Fruit fly (Drosophila melanogaster): ENCODE measurements around the gene CG11162.

Gene CG11162

DNA sequence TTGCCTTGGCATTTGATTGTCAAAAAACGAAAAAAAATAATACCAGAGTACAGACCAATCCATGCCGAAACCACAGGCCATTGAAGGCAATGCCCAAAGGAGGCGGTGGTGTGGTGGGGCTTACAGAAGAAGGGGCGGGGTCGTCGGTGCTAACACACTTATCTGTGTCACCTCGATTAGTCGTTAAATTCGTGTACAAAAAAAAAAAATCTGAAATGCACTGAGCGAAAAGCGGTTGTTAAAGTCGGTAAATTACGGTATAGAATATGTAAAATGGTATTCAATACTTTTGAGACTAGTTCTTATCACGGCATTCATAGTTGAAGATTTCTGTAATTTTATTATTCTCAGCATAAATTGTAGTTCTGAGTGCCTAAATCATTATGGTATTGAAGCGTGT lies 32.7 kb upstream of the CG11162 start:
- no peak for TF ChIP-seq CG17801 (GFP tag; optimal IDR thresholded peaks at IDR 0.05; ENCODE audit: partially characterized antibody)

DNA sequence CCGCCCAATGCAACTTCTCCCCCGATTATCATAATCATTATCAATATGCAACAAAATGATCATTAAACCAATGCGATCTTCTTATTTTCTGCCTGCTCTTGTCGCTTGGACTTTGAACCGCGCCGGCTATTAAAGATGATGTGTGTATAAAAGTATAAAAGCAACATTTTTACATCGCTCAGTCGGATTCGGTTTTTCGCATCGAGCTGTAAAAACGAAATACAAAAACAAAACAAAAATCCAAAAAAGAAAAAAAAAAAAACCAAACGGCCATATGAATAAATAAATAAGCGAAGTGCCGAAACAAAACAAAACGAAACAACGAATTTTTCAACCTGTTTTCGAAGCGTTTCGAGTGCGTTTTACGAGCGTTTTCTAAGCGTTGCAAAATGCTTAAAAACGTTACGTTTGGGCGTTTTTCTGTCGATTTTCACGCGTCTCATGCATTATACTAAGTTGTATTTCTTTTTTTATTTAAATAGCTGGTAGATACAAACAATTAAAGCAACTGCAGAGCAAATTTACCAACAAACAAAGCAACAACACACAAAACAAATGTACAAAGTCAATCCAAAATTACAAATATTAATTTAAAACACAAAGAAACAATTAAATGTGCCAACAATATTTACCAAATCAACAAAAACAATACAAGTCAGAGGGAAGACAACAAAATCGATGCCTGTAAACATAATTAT lies 31.8 kb upstream of the CG11162 start:
- peak; percentile 52 for TF ChIP-seq CG17801 (GFP tag; optimal IDR thresholded peaks at IDR 0.05; ENCODE audit: partially characterized antibody)

DNA sequence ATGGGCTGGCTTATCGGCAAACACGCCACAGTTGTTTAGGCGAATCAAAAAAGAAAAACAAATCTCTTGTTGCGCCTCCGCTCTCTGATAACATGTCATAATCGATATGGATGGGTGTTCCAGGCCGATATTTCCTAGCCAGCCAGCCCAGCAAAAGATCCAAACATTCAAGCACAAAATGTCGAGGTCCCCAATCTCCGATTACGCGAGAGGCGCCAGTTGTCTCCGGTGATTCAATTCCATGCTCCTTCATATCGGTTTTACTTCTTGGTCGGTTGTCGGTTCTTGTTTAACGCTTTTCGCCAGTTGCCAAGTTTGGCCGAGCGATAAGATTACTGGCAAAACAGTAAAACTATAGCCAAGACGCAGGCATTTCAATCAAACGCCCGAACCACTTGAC lies 30.5 kb upstream of the CG11162 start:
- no peak for TF ChIP-seq CG17801 (GFP tag; optimal IDR thresholded peaks at IDR 0.05; ENCODE audit: partially characterized antibody)

DNA sequence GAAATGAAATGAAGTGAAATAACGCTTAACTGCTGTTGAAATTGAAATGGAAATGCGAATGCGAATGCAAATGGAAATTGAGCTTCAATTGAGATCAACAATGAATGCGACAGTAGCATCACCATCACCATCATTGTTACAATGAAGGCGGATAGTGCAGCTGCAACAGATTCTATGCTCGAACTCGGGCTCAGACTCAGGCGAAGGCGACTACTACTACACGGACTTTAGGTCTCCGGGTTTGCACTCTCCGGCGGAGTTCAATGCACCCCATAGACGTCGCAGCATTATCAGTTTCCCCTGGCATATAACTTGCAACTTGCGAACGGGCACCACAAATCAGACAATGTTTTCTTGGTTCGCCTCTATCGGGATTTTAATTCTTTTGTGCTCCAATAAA lies 27.9 kb upstream of the CG11162 start:
- no peak for TF ChIP-seq CG17801 (GFP tag; optimal IDR thresholded peaks at IDR 0.05; ENCODE audit: partially characterized antibody)

DNA sequence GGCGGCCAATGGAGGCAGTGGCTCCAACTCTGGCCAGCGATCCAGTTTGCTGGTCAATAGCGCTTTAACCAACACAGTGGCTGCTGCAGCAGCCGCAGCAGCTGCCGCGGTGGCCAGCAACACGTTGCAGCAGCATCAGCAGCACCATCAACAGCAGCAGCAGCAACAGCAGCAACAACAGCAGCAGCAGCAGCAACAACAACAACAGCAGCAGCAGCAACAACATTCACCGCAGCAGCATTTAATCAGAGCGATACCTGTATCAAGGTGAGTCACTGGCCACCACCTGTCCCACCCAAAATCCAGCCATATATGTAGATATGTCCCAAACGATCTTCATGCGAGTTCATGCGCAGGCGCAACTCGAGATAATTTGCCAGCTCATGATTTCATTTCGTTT lies 26.9 kb upstream of the CG11162 start:
- TF ChIP-seq CG17801 (GFP tag; optimal IDR thresholded peaks at IDR 0.05; ENCODE audit: partially characterized antibody), result no peak

DNA sequence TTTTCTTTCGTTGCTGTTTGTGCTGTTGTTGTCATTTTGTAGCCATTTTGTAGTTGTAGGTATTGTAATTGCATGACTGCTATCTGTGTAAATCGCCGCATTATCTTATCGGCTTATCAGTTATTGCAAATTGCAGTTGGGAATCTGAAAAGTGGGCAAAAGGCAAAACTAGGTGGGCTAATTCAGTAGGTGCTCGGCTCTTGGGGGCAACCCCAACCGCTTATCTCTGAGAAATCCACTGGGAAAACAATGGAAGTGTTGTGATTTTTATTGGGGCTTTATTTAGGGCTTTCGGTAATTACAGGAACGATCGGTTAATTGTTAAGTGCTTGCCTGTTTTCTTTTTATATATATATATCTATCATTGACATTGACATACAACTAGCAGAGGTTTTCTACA lies 25.5 kb upstream of the CG11162 start:
- no peak for TF ChIP-seq CG17801 (GFP tag; optimal IDR thresholded peaks at IDR 0.05; ENCODE audit: partially characterized antibody)

DNA sequence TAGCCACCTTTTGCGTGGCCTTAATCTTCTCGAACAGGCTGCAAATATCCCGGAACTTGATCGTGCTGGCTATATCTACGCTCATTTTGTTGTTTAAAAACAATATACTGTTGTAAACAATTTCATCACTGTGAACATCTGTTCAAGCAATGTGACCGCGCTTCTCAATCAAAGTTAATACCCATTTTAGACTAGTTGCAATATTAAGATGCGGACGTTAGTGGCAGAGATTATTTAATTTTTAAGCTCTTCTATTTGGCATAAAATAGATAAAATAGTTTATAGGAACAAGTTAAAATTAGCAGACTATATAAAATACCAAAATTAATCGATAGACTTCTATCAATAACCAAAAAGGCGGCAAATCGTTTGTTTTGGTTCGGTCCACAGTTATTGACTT lies 9.0 kb upstream of the CG11162 start, which contains the start of the genes DNAlig4 and CG11164:
DNAlig4 (minus strand) TSS at position 156 of the 400 bp plus-strand sequence.
CG11164 (plus strand) TSS at position 359 of the 400 bp plus-strand sequence.
- TF ChIP-seq CG17801 (GFP tag; optimal IDR thresholded peaks at IDR 0.05; ENCODE audit: partially characterized antibody), result peak; percentile 20

DNA sequence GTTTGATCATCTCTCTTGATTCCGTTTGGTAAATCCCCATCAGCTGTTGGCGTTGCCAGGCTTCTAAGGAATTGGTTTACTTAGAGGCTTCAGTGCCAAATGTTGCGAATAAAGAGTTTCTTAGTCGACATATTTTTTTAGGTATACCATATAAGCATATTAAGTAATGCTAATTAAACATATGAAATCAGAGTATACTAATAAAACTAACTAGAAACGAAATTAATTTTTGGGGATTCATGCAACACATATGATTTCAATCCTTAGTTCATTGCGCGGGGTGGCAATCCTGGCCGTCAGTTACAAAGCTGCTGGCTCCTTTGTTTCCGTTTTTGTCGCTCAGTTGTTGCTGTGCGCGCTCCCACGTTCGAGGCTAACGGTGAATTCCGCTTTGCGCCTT lies 7.3 kb upstream of the CG11162 start, which contains the start of gene CG15760:
CG15760 (plus strand) TSS at position 334 of the 400 bp plus-strand sequence.
- TF ChIP-seq CG17801 (GFP tag; optimal IDR thresholded peaks at IDR 0.05; ENCODE audit: partially characterized antibody), result no peak

DNA sequence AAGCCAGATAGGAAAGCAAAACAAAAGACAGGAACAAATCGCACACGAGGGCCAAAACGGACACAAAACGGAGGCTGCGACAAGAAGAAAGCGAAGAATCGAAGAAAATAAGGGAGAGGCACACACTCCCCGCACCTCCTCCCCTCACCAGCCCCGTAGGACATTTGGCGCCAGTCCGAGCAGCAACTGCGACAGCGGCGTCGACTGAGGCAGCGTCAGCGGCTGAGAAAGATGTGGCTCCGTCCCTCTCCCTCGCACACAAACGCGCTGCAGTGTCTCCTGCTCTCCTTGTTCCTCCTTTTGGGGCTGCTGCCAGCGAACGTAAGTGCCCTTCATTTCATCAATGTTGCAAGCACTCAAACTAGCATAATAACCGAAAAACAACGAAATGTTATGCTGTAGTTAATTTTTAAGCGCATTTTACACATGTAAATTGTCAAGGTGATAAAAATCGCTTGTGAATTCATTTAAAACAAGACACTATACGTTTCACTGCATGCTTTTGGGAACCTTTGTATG lies 6.3 kb upstream of the CG11162 start:
- TF ChIP-seq CG17801 (GFP tag; optimal IDR thresholded peaks at IDR 0.05; ENCODE audit: partially characterized antibody), result no peak

DNA sequence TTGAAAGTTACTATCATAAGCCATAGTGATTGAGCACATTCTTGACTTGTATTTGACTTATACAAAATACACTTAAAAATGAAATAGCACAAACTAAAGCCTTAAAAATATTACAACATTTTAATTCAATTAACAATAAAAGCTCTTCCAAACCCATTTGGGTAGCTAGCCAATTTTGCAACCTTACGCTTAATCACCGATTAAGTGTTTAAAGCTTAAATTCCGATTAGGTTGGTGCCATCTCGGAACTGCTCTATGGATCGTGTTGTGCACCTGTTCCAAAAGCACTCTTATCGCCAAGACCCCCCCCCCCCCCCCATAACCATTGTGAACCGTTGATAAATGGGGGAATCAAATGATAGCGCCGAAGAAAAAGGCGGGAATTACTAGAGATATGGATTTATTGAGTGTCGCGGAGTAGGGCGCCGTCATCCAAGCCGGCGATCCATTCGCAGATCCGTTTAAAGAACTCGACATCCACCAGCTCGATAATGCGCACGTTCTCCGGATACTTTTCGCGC lies 1.3 kb downstream of the CG11162 start:
- no peak for TF ChIP-seq CG17801 (GFP tag; optimal IDR thresholded peaks at IDR 0.05; ENCODE audit: partially characterized antibody)

DNA sequence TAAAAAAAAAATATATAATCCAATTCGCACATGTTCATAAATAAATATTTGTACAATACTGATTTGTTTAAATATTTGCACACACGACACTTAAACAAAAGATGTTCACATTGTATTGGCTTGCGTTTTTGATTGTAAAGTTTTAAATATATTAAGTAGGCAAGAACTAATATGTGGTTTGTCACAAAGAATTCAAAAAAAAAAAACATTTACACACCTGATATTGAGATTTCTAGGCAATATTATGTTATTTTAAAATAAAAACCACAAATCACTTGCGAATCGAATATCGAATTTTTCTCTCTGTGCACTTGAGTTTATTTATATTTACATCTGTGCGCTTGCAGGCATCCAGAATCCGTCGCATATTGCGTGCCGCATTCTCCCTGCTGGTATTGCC lies 2.9 kb downstream of the CG11162 start:
- TF ChIP-seq CG17801 (GFP tag; optimal IDR thresholded peaks at IDR 0.05; ENCODE audit: partially characterized antibody), result no peak

DNA sequence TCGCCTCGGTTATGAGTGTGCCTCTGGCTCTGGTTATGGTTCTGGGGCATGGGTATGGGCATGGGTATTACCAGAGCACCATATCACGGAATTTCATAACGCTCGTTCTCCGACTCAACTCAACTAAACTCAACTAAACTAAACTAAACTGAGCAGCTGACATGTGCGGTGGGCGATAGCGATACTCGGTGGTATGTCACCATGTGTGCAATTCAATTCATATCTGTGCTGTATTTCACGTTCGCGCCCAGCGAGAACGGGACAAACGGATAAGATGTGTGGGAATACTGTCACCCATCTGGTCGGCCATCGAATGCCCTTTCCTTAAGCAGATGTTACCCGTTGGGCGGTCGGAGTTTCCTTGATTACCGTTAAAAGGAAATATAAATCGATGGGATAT lies 3.6 kb downstream of the CG11162 start, which contains the start of gene CG12177:
CG12177 (minus strand) TSS at position 239 of the 400 bp plus-strand sequence.
- TF ChIP-seq CG17801 (GFP tag; optimal IDR thresholded peaks at IDR 0.05; ENCODE audit: partially characterized antibody), result no peak

DNA sequence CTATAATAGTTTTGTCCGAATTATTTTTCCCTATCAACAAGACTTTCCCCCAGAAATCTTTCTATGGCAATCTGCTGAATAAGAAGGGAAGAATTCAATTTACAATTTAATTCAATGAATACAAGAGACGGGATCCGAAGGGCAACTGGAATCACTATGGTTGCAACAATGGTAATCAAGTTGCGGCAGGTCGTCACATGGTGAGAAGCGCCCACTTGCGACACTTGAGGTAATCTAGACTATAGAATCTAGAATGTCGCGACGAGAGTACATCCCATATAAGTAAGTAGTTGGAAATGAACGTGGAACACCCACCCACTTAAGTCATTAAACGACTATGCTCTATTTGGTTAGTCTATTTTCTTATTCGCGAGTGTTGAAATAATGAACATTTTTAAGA lies 5.2 kb downstream of the CG11162 start:
- TF ChIP-seq CG17801 (GFP tag; optimal IDR thresholded peaks at IDR 0.05; ENCODE audit: partially characterized antibody), result no peak

DNA sequence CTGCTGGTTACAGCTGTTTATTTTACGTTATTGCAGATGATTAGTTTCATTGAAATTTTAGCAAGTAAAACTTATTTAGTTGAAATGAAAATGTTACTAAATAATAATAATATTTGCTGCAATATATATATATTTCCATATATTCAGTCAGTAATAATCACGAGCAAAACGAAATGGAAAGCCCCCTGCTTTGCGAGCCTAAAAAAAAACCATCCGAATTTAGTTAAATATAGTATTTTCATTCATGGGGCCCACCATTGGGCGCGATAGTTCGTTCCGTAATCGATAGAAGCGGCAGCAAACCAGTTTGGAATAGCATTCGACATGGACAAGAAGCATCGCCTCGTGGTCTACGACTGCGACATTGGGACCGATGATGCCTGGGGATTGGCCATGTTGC lies 6.0 kb downstream of the CG11162 start, which contains the start of gene CG11158:
CG11158 (plus strand) TSS at position 301 of the 400 bp plus-strand sequence.
- no peak for TF ChIP-seq CG17801 (GFP tag; optimal IDR thresholded peaks at IDR 0.05; ENCODE audit: partially characterized antibody)

DNA sequence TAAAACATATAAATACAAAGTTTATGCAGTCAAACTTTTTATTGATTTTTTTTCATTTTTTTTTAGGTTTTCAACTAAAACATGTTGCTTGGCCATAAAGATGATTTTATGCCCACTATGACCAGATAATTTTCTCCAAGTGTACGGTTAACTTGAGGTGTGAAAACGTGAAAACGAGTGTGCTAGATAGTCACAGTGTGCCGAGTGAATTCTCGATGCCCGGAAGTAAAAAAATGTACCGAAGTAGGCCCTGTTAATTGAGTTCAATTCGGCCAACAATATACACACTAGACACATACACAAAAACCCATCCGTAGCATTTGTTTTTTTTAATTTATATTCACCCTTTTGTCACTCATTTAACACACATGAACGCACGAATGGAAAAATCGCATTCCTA lies 15.3 kb downstream of the CG11162 start, which contains the start of gene Nna1:
Nna1 (plus strand) TSS at position 301 of the 400 bp plus-strand sequence.
- no peak for TF ChIP-seq CG17801 (GFP tag; optimal IDR thresholded peaks at IDR 0.05; ENCODE audit: partially characterized antibody)
